Worm (Caenorhabditis elegans) whole organism, early embryonic: Measurements from ENCODE around the gene lmbr-1.

Source experiments
- flt-1 ChIP-seq: fragments of 200-800 bp; sonication (Bioruptor generic); IDR thresholded peaks from 2 replicates; pipeline ENCODE4 v1.3.6; 2022; ENCODE audit warnings: missing genetic modification characterization, missing compliant biosample characterization
- hmbx-1 ChIP-seq: sonication (generic microtip); optimal IDR thresholded peaks from 2 replicates; lab custom pipeline; 2016; ENCODE audit warnings: mild to moderate bottlenecking, missing genetic modification characterization, missing compliant biosample characterization

ce11 chrIII:8324412-8324811 lies 47.6 kb upstream of the lmbr-1 start, which contains the start of gene F10E9.12:
- no peak for TF ChIP-seq flt-1
- TF ChIP-seq hmbx-1 (tag; lab: Kevin White, UChicago), result no peak
